Worm (Caenorhabditis elegans) whole organism, L1 larva: ENCODE results near the gene ric-3.

Source experiments
- C34B4.2 ChIP-seq: sonication (generic microtip); optimal IDR thresholded peaks from 2 replicates; lab custom pipeline; 2017; ENCODE audit warnings: mild to moderate bottlenecking, missing genetic modification characterization, missing compliant biosample characterization
- Y116A8C.19 ChIP-seq: sonication (generic microtip); optimal IDR thresholded peaks from 2 replicates; lab custom pipeline; 2016; ENCODE audit warnings: missing compliant biosample characterization, missing genetic modification characterization, borderline replicate concordance
- aha-1 ChIP-seq: fragments of 150-350 bp; optimal IDR thresholded peaks from 2 replicates; lab custom pipeline; 2014; ENCODE audit warnings: missing biosample characterization, missing genetic modification characterization
- alr-1 ChIP-seq: fragments of 200-800 bp; sonication (Bioruptor generic); optimal IDR thresholded peaks from 2 replicates; lab custom pipeline; 2018; ENCODE audit warnings: borderline replicate concordance, mild to moderate bottlenecking, missing genetic modification characterization, missing compliant biosample characterization
- aly-2 ChIP-seq: fragments of 150-350 bp; optimal IDR thresholded peaks from 2 replicates; lab custom pipeline; 2014; ENCODE audit warnings: missing biosample characterization, missing genetic modification characterization
- ama-1 ChIP-seq: fragments of 150-350 bp; optimal IDR thresholded peaks from 2 replicates; lab custom pipeline; 2014
- blmp-1 ChIP-seq: fragments of 150-350 bp; optimal IDR thresholded peaks from 2 replicates; lab custom pipeline; 2014; ENCODE audit warnings: missing biosample characterization, missing genetic modification characterization
- ceh-63 ChIP-seq: fragments of 200-800 bp; sonication (Bioruptor generic); optimal IDR thresholded peaks from 2 replicates; lab custom pipeline; 2018; ENCODE audit warnings: mild to moderate bottlenecking, missing genetic modification characterization, missing compliant biosample characterization
- ceh-8 ChIP-seq: fragments of 200-800 bp; sonication (Bioruptor generic); optimal IDR thresholded peaks from 2 replicates; lab custom pipeline; 2018; ENCODE audit warnings: mild to moderate bottlenecking, missing genetic modification characterization, moderate library complexity, missing compliant biosample characterization
- ceh-82 ChIP-seq, 3 experiments: fragments of 150-350 bp in 1 of 3; sonication (generic microtip) in 2 of 3; optimal IDR thresholded peaks; 2 replicates each; lab custom pipeline; 2014 to 2017; ENCODE audit warnings: missing biosample characterization in 3 of 3, missing genetic modification characterization in 3 of 3
- ceh-90 ChIP-seq: sonication (generic microtip); optimal IDR thresholded peaks from 2 replicates; lab custom pipeline; 2016; ENCODE audit warnings: missing genetic modification characterization, missing compliant biosample characterization
- ces-1 ChIP-seq: fragments of 150-350 bp; optimal IDR thresholded peaks from 2 replicates; lab custom pipeline; 2014; ENCODE audit warnings: missing biosample characterization, missing genetic modification reagents, missing genetic modification characterization
- dpl-1 ChIP-seq, 3 experiments: fragments of 150-350 bp in 2 of 3; sonication (generic microtip) in 1 of 3; optimal IDR thresholded peaks; 2 replicates each; lab custom pipeline; 2014 to 2017; ENCODE audit warnings: missing biosample characterization in 3 of 3, missing genetic modification characterization in 3 of 3, missing genetic modification reagents in 3 of 3
- dsc-1 ChIP-seq: sonication (generic microtip); optimal IDR thresholded peaks from 2 replicates; lab custom pipeline; 2016; ENCODE audit warnings: mild to moderate bottlenecking, missing genetic modification characterization, missing compliant biosample characterization
- efl-1 ChIP-seq, 4 experiments: fragments of 150-350 bp; optimal IDR thresholded peaks in 3 of 4; peaks in 1 of 4; 1 replicate in 1 of 4; 2 replicates in 3 of 4; lab custom pipeline; 2014; ENCODE audit warnings: missing biosample characterization in 2 of 4, missing genetic modification characterization in 2 of 4, missing genetic modification reagents in 2 of 4
- efl-3 ChIP-seq: fragments of 200-800 bp; sonication (Bioruptor generic); optimal IDR thresholded peaks from 2 replicates; lab custom pipeline; 2018; ENCODE audit warnings: mild to moderate bottlenecking, missing genetic modification characterization, missing compliant biosample characterization
- egl-13 ChIP-seq: sonication (generic microtip); optimal IDR thresholded peaks from 2 replicates; lab custom pipeline; 2016; ENCODE audit warnings: missing genotype, missing genetic modification reagents, missing genetic modification characterization, missing compliant biosample characterization
- egl-27 ChIP-seq, 2 experiments: fragments of 150-350 bp in 1 of 2; sonication (generic microtip); optimal IDR thresholded peaks; 3 replicates each; lab custom pipeline; 2017 to 2018; ENCODE audit warnings: missing biosample characterization in 2 of 2, missing genetic modification characterization in 2 of 2, missing genetic modification reagents in 2 of 2
- elt-3 ChIP-seq, 6 experiments: fragments of 150-350 bp in 1 of 6; sonication (generic microtip); optimal IDR thresholded peaks; 2 replicates each; lab custom pipeline; 2017 to 2018; ENCODE audit warnings: missing biosample characterization in 6 of 6, missing genetic modification characterization in 6 of 6, inconsistent platforms in 1 of 6
- fkh-10 ChIP-seq: sonication (generic microtip); optimal IDR thresholded peaks from 2 replicates; lab custom pipeline; 2017; ENCODE audit warnings: missing biosample characterization, missing genetic modification reagents, missing genetic modification characterization
- grh-1 ChIP-seq: fragments of 200-800 bp; sonication (Bioruptor generic); IDR thresholded peaks from 2 replicates; pipeline ENCODE4 v1.3.6; 2022; ENCODE audit warnings: missing genetic modification reagents, missing genetic modification characterization, missing compliant biosample characterization
- hlh-17 ChIP-seq: fragments of 200-800 bp; sonication (Bioruptor generic); optimal IDR thresholded peaks from 2 replicates; lab custom pipeline; 2018; ENCODE audit warnings: missing genetic modification characterization, mild to moderate bottlenecking, missing compliant biosample characterization, moderate library complexity, borderline replicate concordance
- hlh-4 ChIP-seq: sonication (generic microtip); optimal IDR thresholded peaks from 2 replicates; lab custom pipeline; 2016; ENCODE audit warnings: mild to moderate bottlenecking, missing genetic modification characterization, missing compliant biosample characterization
- hpl-2 ChIP-seq: fragments of 150-350 bp; optimal IDR thresholded peaks from 2 replicates; lab custom pipeline; 2014; ENCODE audit warnings: missing biosample characterization, missing genetic modification reagents, missing genetic modification characterization
- irx-1 ChIP-seq: sonication (generic microtip); optimal IDR thresholded peaks from 2 replicates; lab custom pipeline; 2016; ENCODE audit warnings: missing genetic modification characterization, missing compliant biosample characterization
- jun-1 ChIP-seq: fragments of 150-350 bp; optimal IDR thresholded peaks from 2 replicates; lab custom pipeline; 2014; ENCODE audit warnings: missing biosample characterization, missing genetic modification reagents, missing genetic modification characterization
- lin-35 ChIP-seq, 2 experiments: fragments of 150-350 bp; optimal IDR thresholded peaks; 2 replicates each; lab custom pipeline; 2014; ENCODE audit warnings: missing biosample characterization in 2 of 2, missing genetic modification characterization in 2 of 2, missing genetic modification reagents in 2 of 2
- lir-3 ChIP-seq: sonication (generic microtip); optimal IDR thresholded peaks from 2 replicates; lab custom pipeline; 2016; ENCODE audit warnings: mild to moderate bottlenecking, missing genetic modification characterization, moderate library complexity, missing compliant biosample characterization; ENCODE audit not compliant: poor library complexity
- lsy-2 ChIP-seq, 2 experiments: fragments of 150-350 bp; optimal IDR thresholded peaks; 2 replicates each; lab custom pipeline; 2014; ENCODE audit warnings: missing biosample characterization in 2 of 2, missing genetic modification characterization in 2 of 2
- mef-2 ChIP-seq: fragments of 150-350 bp; optimal IDR thresholded peaks from 2 replicates; lab custom pipeline; 2014; ENCODE audit warnings: missing biosample characterization, missing genetic modification characterization
- nhr-11 ChIP-seq: fragments of 150-350 bp; optimal IDR thresholded peaks from 2 replicates; lab custom pipeline; 2014; ENCODE audit warnings: missing biosample characterization, missing genetic modification characterization
- nhr-19 ChIP-seq: fragments of 200-800 bp; sonication (Bioruptor generic); conservative IDR thresholded peaks from 2 replicates; pipeline ENCODE4 v1.3.6; 2022; ENCODE audit warnings: missing genetic modification characterization, missing compliant biosample characterization
- nhr-28 ChIP-seq: fragments of 150-350 bp; optimal IDR thresholded peaks from 2 replicates; lab custom pipeline; 2014; ENCODE audit warnings: missing biosample characterization, missing genetic modification characterization
- nhr-47 ChIP-seq: sonication (generic microtip); optimal IDR thresholded peaks from 2 replicates; lab custom pipeline; 2016; ENCODE audit warnings: mild to moderate bottlenecking, missing genetic modification characterization, moderate library complexity, missing compliant biosample characterization
- nhr-76 ChIP-seq: sonication (generic microtip); optimal IDR thresholded peaks from 2 replicates; lab custom pipeline; 2017; ENCODE audit warnings: missing biosample characterization, missing genetic modification characterization
- nhr-84 ChIP-seq: sonication (generic microtip); optimal IDR thresholded peaks from 2 replicates; lab custom pipeline; 2017; ENCODE audit warnings: missing biosample characterization, missing genetic modification characterization
- nhr-85 ChIP-seq: sonication (generic microtip); peaks from one replicate; lab custom pipeline; 2016; ENCODE audit warnings: missing genetic modification characterization, inconsistent platforms, missing compliant biosample characterization
- pag-3 ChIP-seq: sonication (generic microtip); optimal IDR thresholded peaks from 2 replicates; lab custom pipeline; 2017; ENCODE audit warnings: missing genetic modification characterization, mild to moderate bottlenecking, missing compliant biosample characterization, antibody characterized with exemption, borderline replicate concordance; ENCODE audit not compliant: insufficient read depth
- pqm-1 ChIP-seq: sonication (generic microtip); optimal IDR thresholded peaks from 3 replicates; lab custom pipeline; 2017; ENCODE audit warnings: missing biosample characterization, missing genetic modification characterization
- rnt-1 ChIP-seq: sonication (generic microtip); optimal IDR thresholded peaks from 2 replicates; lab custom pipeline; 2016; ENCODE audit warnings: mild to moderate bottlenecking, missing genetic modification characterization, moderate library complexity, missing compliant biosample characterization
- skn-1 ChIP-seq: fragments of 150-350 bp; optimal IDR thresholded peaks from 2 replicates; lab custom pipeline; 2014; ENCODE audit warnings: missing biosample characterization, missing genetic modification characterization
- swsn-7 ChIP-seq: sonication (generic microtip); optimal IDR thresholded peaks from 2 replicates; lab custom pipeline; 2016; ENCODE audit warnings: missing genetic modification characterization, missing compliant biosample characterization
- tlp-1 ChIP-seq: fragments of 150-350 bp; optimal IDR thresholded peaks from 2 replicates; lab custom pipeline; 2014; ENCODE audit warnings: missing biosample characterization, missing genetic modification characterization
- unc-62 ChIP-seq: fragments of 150-350 bp; optimal IDR thresholded peaks from 2 replicates; lab custom pipeline; 2014; ENCODE audit warnings: missing biosample characterization, missing genetic modification reagents, missing genetic modification characterization
- unc-86 ChIP-seq: sonication (generic microtip); optimal IDR thresholded peaks from 2 replicates; lab custom pipeline; 2016; ENCODE audit warnings: missing genetic modification characterization, missing compliant biosample characterization
- unc-98 ChIP-seq: fragments of 200-800 bp; sonication (Bioruptor generic); IDR thresholded peaks from 2 replicates; pipeline ENCODE4 v1.3.6; 2022; ENCODE audit warnings: missing genetic modification characterization, missing compliant biosample characterization
- vab-15 ChIP-seq: sonication (generic microtip); optimal IDR thresholded peaks from 2 replicates; lab custom pipeline; 2017; ENCODE audit warnings: missing genotype, mild to moderate bottlenecking, missing genetic modification characterization, missing compliant biosample characterization
- xbp-1 ChIP-seq: sonication (generic microtip); optimal IDR thresholded peaks from 2 replicates; lab custom pipeline; 2016; ENCODE audit warnings: missing genetic modification characterization, missing compliant biosample characterization
- zag-1 ChIP-seq: fragments of 150-350 bp; optimal IDR thresholded peaks from 2 replicates; lab custom pipeline; 2014; ENCODE audit warnings: missing biosample characterization, missing genetic modification characterization
- ztf-11 ChIP-seq, 2 experiments: sonication (generic microtip); optimal IDR thresholded peaks; 2 replicates each; lab custom pipeline; 2016 to 2017; ENCODE audit warnings: missing genetic modification characterization in 2 of 2, missing biosample characterization in 1 of 2, missing compliant biosample characterization in 1 of 2
- ztf-4 ChIP-seq: fragments of 150-350 bp; optimal IDR thresholded peaks from 2 replicates; lab custom pipeline; 2014; ENCODE audit warnings: missing biosample characterization, missing genetic modification characterization

The ric-3 gene

DNA sequence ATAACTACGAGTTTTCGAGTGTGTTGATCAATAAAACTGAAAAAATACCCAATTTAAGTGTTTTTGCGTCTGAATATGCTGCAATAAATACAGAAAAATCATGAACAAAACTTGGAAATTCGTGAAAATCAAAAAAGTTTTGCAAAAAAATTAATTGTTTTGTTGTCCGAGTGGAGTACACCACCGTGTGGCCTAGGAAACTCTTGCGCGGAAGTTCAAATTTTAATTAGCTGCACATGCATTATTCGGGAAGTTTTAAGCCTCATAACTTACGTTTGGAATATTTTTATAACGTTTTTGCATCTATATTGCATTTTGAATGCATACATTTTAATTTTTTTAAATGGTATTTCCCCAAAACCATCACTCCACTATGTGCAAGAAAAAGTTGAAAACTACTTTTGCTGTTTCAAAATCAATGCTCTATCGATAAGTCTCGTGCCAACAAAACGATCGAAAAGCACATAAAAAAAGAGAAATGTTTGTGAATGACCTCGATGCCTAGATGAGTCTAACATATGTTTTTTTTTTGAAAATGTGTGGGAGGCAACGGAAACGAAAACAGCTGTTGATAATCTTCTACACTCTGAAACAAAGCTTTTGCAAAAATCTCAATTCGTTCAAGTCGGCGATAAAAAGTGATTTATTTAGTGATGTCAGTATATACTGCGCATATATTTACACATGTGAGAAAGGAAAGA lies 1.5 kb upstream of the ric-3 start (continued):
- TF ChIP-seq egl-27 (tag; optimal IDR thresholded peaks at IDR 0.05; lab: Kevin White, UChicago) (no peak), ztf-4 (tag; lab: Kevin White, UChicago) (no peak), ama-1 (no peak), rnt-1 (tag; lab: Kevin White, UChicago) (peak; percentile 86), irx-1 (tag; lab: Kevin White, UChicago) (peak; percentile 69), lir-3 (tag; lab: Kevin White, UChicago) (peak; percentile 73), C34B4.2 (no peak), blmp-1 (tag; lab: Kevin White, UChicago) (peak; percentile 28), nhr-76 (no peak), ceh-82 (tag; optimal IDR thresholded peaks at IDR 0.05; lab: Kevin White, UChicago) (no peak), lsy-2 (tag; optimal IDR thresholded peaks at IDR 0.05; lab: Kevin White, UChicago) (peak; percentile 10 to 53), lin-35 (GFP tag; optimal IDR thresholded peaks at IDR 0.05; lab: Kevin White, UChicago) (peak; percentile 74 to 93), unc-62 (no peak), efl-3 (GFP tag; lab: Kevin White, UChicago) (no peak), ceh-90 (tag; lab: Kevin White, UChicago) (peak; percentile 82), ztf-11 (tag; optimal IDR thresholded peaks at IDR 0.05; lab: Kevin White, UChicago) (peak in 1 of 2 experiments; percentile 71), tlp-1 (no peak), unc-86 (tag; lab: Kevin White, UChicago) (no peak), jun-1 (tag; lab: Kevin White, UChicago) (no peak), dsc-1 (tag; lab: Kevin White, UChicago) (peak; percentile 66), swsn-7 (tag; lab: Kevin White, UChicago) (peak; percentile 53), Y116A8C.19 (tag; lab: Kevin White, UChicago) (peak; percentile 6), skn-1 (tag; lab: Kevin White, UChicago) (peak; percentile 5), nhr-85 (tag; lab: Kevin White, UChicago) (peak; percentile 91), pag-3 (tag; lab: Kevin White, UChicago) (no peak), hlh-4 (tag; lab: Kevin White, UChicago) (no peak), elt-3 (tag; optimal IDR thresholded peaks at IDR 0.05; lab: Kevin White, UChicago) (peak in 1 of 6 experiments; percentile 2), nhr-11 (tag; lab: Kevin White, UChicago) (no peak), hlh-17 (GFP tag; lab: Kevin White, UChicago) (no peak), fkh-10 (GFP tag; lab: Kevin White, UChicago) (no peak), xbp-1 (tag; lab: Kevin White, UChicago) (peak; percentile 49), grh-1 (GFP tag; lab: Robert Waterston, UW) (peak; percentile 73), unc-98 (GFP tag; lab: Robert Waterston, UW) (no peak), mef-2 (tag; lab: Kevin White, UChicago) (no peak), alr-1 (no peak), vab-15 (tag; lab: Kevin White, UChicago) (no peak), aly-2 (no peak), dpl-1 (GFP tag; optimal IDR thresholded peaks at IDR 0.05; lab: Kevin White, UChicago) (peak; percentile 76 to 88 (median 86)), hpl-2 (no peak), ces-1 (GFP tag; lab: Kevin White, UChicago) (no peak), egl-13 (tag; lab: Kevin White, UChicago) (peak; percentile 35), aha-1 (tag; lab: Kevin White, UChicago) (no peak), ceh-8 (GFP tag; lab: Kevin White, UChicago) (no peak), nhr-19 (peak; percentile 44), nhr-84 (tag; lab: Kevin White, UChicago) (no peak), nhr-28 (tag; lab: Kevin White, UChicago) (no peak), nhr-47 (tag; lab: Kevin White, UChicago) (peak; percentile 68), zag-1 (tag; lab: Kevin White, UChicago) (no peak), ceh-63 (GFP tag; lab: Kevin White, UChicago) (no peak), efl-1 (optimal IDR thresholded peaks at IDR 0.05; lab: Kevin White, UChicago) (peak; percentile 53 to 89), efl-1 (GFP tag; optimal IDR thresholded peaks at IDR 0.05 in 1 of 2; lab: Kevin White, UChicago) (peak; percentile 87 to 99), pqm-1 (tag; lab: Kevin White, UChicago) (no peak)
